Fruit fly (Drosophila melanogaster) whole organism, prepupa: ENCODE results near the gene CG34135.
A peak's percentile ranks its signal among the peaks of the same experiment; 100 is the strongest.

Experiments used
- Blimp-1 ChIP-seq: fragments of 200-800 bp; sonication (Bioruptor generic); optimal IDR thresholded peaks from 3 replicates; lab custom pipeline; 2017; ENCODE audit warnings: missing biosample characterization, missing genetic modification characterization, mild to moderate bottlenecking, moderate library complexity, missing genetic modification reagents
- CG10669 ChIP-seq: fragments of 200-800 bp; sonication (Bioruptor generic); optimal IDR thresholded peaks from 3 replicates; lab custom pipeline; 2018; ENCODE audit warnings: missing biosample characterization, mild to moderate bottlenecking, missing genetic modification characterization, moderate library complexity
- CG11762 ChIP-seq: fragments of 200-800 bp; sonication (Bioruptor generic); optimal IDR thresholded peaks from 3 replicates; lab custom pipeline; 2016; ENCODE audit warnings: missing biosample characterization, missing genetic modification characterization; ENCODE audit not compliant: insufficient read depth
- CG15336 ChIP-seq: fragments of 200-800 bp; sonication (Bioruptor generic); IDR thresholded peaks from 2 replicates; pipeline ENCODE4 v1.3.6; 2022; ENCODE audit warnings: missing biosample characterization, missing genetic modification characterization
- CG16779 ChIP-seq: fragments of 200-800 bp; sonication (Bioruptor generic); optimal IDR thresholded peaks from 3 replicates; lab custom pipeline; 2017; ENCODE audit warnings: missing biosample characterization, mild to moderate bottlenecking, missing genetic modification characterization
- CG3032 ChIP-seq: fragments of 200-800 bp; optimal IDR thresholded peaks from 2 replicates; lab custom pipeline; 2019; ENCODE audit warnings: missing biosample characterization, mild to moderate bottlenecking, missing genetic modification characterization, moderate library complexity
- CG31627 ChIP-seq: fragments of 200-800 bp; sonication (Bioruptor generic); optimal IDR thresholded peaks from 3 replicates; lab custom pipeline; 2016; ENCODE audit warnings: missing biosample characterization, missing genetic modification characterization
- CG34406 ChIP-seq: fragments of 200-800 bp; sonication (Bioruptor generic); optimal IDR thresholded peaks from 3 replicates; lab custom pipeline; 2016; ENCODE audit warnings: missing biosample characterization, missing genetic modification characterization
- CG6163 ChIP-seq: fragments of 200-800 bp; sonication (Bioruptor generic); IDR thresholded peaks from 3 replicates; pipeline ENCODE4 v1.3.6; 2022; ENCODE audit warnings: missing biosample characterization, missing genetic modification characterization
- CG6792 ChIP-seq: fragments of 200-800 bp; sonication (Bioruptor generic); optimal IDR thresholded peaks from 3 replicates; lab custom pipeline; 2016; ENCODE audit warnings: missing biosample characterization, missing genetic modification characterization
- CG6854 ChIP-seq: fragments of 200-800 bp; sonication (Bioruptor generic); optimal IDR thresholded peaks from 2 replicates; lab custom pipeline; 2017; ENCODE audit warnings: missing biosample characterization, mild to moderate bottlenecking, missing genetic modification characterization
- CG8319 ChIP-seq: fragments of 200-800 bp; sonication (Bioruptor generic); optimal IDR thresholded peaks from 3 replicates; lab custom pipeline; 2016; ENCODE audit warnings: missing biosample characterization, missing genetic modification characterization
- Eip75B ChIP-seq: fragments of 200-800 bp; sonication (Bioruptor generic); optimal IDR thresholded peaks from 3 replicates; lab custom pipeline; 2016; ENCODE audit warnings: missing biosample characterization, missing genetic modification characterization
- Eip78C ChIP-seq: fragments of 200-800 bp; sonication (Bioruptor generic); peaks from one replicate; lab custom pipeline; 2016; ENCODE audit warnings: missing biosample characterization, missing genetic modification characterization
- Hr39 ChIP-seq: fragments of 200-800 bp; sonication (Bioruptor generic); optimal IDR thresholded peaks from 2 replicates; lab custom pipeline; 2016; ENCODE audit warnings: missing biosample characterization, missing genetic modification characterization
- Hr4 ChIP-seq: fragments of 200-800 bp; sonication (Bioruptor generic); optimal IDR thresholded peaks from 3 replicates; lab custom pipeline; 2016; ENCODE audit warnings: missing biosample characterization, missing genetic modification characterization
- Met ChIP-seq: fragments of 200-800 bp; sonication (Bioruptor generic); optimal IDR thresholded peaks from 3 replicates; lab custom pipeline; 2016; ENCODE audit warnings: missing biosample characterization, missing genetic modification characterization
- OdsH ChIP-seq: fragments of 200-800 bp; sonication (Bioruptor generic); optimal IDR thresholded peaks from 3 replicates; lab custom pipeline; 2016; ENCODE audit warnings: missing biosample characterization, missing genetic modification characterization
- Smox ChIP-seq: fragments of 200-800 bp; sonication (Bioruptor generic); optimal IDR thresholded peaks from 3 replicates; lab custom pipeline; 2016; ENCODE audit warnings: missing biosample characterization, missing genetic modification characterization
- Sox102F ChIP-seq: fragments of 200-800 bp; sonication (Bioruptor generic); optimal IDR thresholded peaks from 2 replicates; lab custom pipeline; 2016; ENCODE audit warnings: missing biosample characterization, mild to moderate bottlenecking, missing genetic modification characterization
- Sox14 ChIP-seq: fragments of 200-800 bp; sonication (Bioruptor generic); optimal IDR thresholded peaks from 3 replicates; lab custom pipeline; 2016; ENCODE audit warnings: missing biosample characterization, missing genetic modification characterization
- achi ChIP-seq: fragments of 200-800 bp; sonication (Bioruptor generic); optimal IDR thresholded peaks from 3 replicates; lab custom pipeline; 2016; ENCODE audit warnings: missing biosample characterization, missing genetic modification characterization
- acj6 ChIP-seq: fragments of 200-800 bp; sonication (Bioruptor generic); optimal IDR thresholded peaks from 3 replicates; lab custom pipeline; 2016; ENCODE audit warnings: missing biosample characterization, missing genetic modification characterization
- dac ChIP-seq: fragments of 200-800 bp; sonication (Bioruptor generic); optimal IDR thresholded peaks from 2 replicates; lab custom pipeline; 2017; ENCODE audit warnings: missing biosample characterization, mild to moderate bottlenecking, missing genetic modification characterization
- dsx ChIP-seq: fragments of 200-800 bp; optimal IDR thresholded peaks from 3 replicates; lab custom pipeline; 2019; ENCODE audit warnings: missing biosample characterization, mild to moderate bottlenecking, missing genetic modification characterization, moderate library complexity; ENCODE audit not compliant: poor library complexity, severe bottlenecking
- eg ChIP-seq: fragments of 200-800 bp; sonication (Bioruptor generic); IDR thresholded peaks from 3 replicates; pipeline ENCODE4 v1.3.6; 2022; ENCODE audit warnings: missing biosample characterization, missing genetic modification characterization
- esn ChIP-seq: fragments of 200-800 bp; sonication (Bioruptor generic); optimal IDR thresholded peaks from 2 replicates; lab custom pipeline; 2016; ENCODE audit warnings: missing biosample characterization, mild to moderate bottlenecking, missing genetic modification characterization, moderate library complexity
- fd59A ChIP-seq: fragments of 200-800 bp; sonication (Bioruptor generic); optimal IDR thresholded peaks from 2 replicates; lab custom pipeline; 2017; ENCODE audit warnings: missing biosample characterization, mild to moderate bottlenecking, missing genetic modification characterization, missing genetic modification reagents
- fd85E ChIP-seq: fragments of 200-800 bp; sonication (Bioruptor generic); optimal IDR thresholded peaks from 3 replicates; lab custom pipeline; 2016; ENCODE audit warnings: missing biosample characterization, missing genetic modification characterization
- net ChIP-seq: fragments of 200-800 bp; sonication (Bioruptor generic); optimal IDR thresholded peaks from 3 replicates; lab custom pipeline; 2016; ENCODE audit warnings: missing biosample characterization, missing genetic modification characterization
- pdm3 ChIP-seq: fragments of 200-800 bp; sonication (Bioruptor generic); optimal IDR thresholded peaks from 3 replicates; lab custom pipeline; 2016; ENCODE audit warnings: missing biosample characterization, missing genetic modification characterization
- svp ChIP-seq: fragments of 200-800 bp; sonication (Bioruptor generic); peaks from one replicate; lab custom pipeline; 2016; ENCODE audit warnings: missing biosample characterization, missing genetic modification characterization
- vri ChIP-seq: fragments of 200-800 bp; sonication (Bioruptor generic); optimal IDR thresholded peaks from 3 replicates; lab custom pipeline; 2016; ENCODE audit warnings: missing biosample characterization, mild to moderate bottlenecking, missing genetic modification characterization

CG34135 gene

dm6 chr3R:8731597-8732263, 36.3 kb downstream of the CG34135 start, which contains the start of the genes M1BP and CG8202 (continued):
- TF ChIP-seq Blimp-1 (GFP tag; lab: Kevin White, UChicago): peak; percentile 77
- peak; percentile 92 for TF ChIP-seq CG34406
- TF ChIP-seq CG6792 (GFP tag; lab: Kevin White, UChicago): peak; percentile 85
- TF ChIP-seq CG3032: peak; percentile 91
- no peak for TF ChIP-seq Eip75B (GFP tag; lab: Kevin White, UChicago)
- peak; percentile 94 for TF ChIP-seq achi (GFP tag; lab: Kevin White, UChicago)
- TF ChIP-seq Hr39: peak; percentile 77
- no peak for TF ChIP-seq Hr4 (GFP tag; lab: Kevin White, UChicago)
- TF ChIP-seq dac (GFP tag; lab: Kevin White, UChicago): peak; percentile 56
- no peak for TF ChIP-seq Smox (GFP tag; lab: Kevin White, UChicago)
- peak; percentile 83 for TF ChIP-seq dsx
- no peak for TF ChIP-seq CG16779 (tag; lab: Kevin White, UChicago)
- peak; percentile 76 for TF ChIP-seq CG31627 (GFP tag; lab: Kevin White, UChicago)
- peak; percentile 79 for TF ChIP-seq CG8319 (GFP tag; lab: Kevin White, UChicago)
- TF ChIP-seq vri (GFP tag; lab: Kevin White, UChicago): peak; percentile 54
- TF ChIP-seq, all 60 proteins: peak for 39

DNA sequence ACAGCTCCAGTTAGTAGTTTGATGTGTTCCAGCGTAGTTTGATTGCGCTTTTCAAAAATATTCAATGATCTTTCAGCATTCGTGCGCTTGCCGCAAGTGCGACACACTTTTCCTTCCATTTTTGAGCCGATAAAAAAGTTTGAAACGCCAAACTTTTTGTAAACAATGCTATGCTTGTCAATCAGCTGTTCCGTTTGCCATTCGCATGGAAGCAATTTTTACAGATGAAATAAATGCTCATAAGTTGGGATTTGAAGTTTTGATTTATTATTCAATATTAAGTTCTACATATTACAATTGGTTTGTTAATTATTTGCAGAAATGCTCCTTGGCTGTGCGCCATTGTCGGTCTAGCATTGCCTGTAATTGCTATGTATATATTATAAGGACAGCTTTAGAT, 38.4 kb downstream of the CG34135 start, which contains the start of gene ranshi:
ranshi (minus strand) TSS at position 152 of the 400 bp plus-strand sequence.
- TF ChIP-seq CG15336 (GFP tag; lab: Robert Waterston, UW) (no peak), fd59A (no peak), CG6163 (GFP tag; lab: Robert Waterston, UW) (no peak)

DNA sequence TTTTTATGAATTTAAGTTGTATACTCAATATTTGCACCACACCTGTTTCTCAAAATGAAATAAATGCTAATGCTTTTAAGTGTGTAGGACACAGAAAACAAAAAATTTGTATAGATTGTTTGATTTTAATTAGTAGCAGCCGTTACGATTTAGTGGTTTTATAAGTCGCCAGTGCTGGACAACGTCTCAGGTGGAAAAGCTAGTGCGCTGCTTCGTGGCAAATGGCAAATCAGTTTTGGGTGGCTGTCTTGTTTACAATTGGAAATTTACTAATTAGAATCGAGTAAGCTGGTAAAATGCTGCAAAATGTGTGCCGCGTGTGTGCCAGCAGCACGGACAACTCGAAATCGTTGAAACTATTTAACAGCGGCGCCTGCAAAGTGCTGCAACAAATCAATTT, 41.4 kb downstream of the CG34135 start, which contains the start of gene CG8159:
CG8159 (plus strand) TSS at position 223 of the 400 bp plus-strand sequence.
- TF ChIP-seq eg (no peak), esn (GFP tag; lab: Kevin White, UChicago) (peak; percentile 25)

- TF ChIP-seq svp (GFP tag; lab: Kevin White, UChicago): no peak
- TF ChIP-seq, all 60 proteins: peak for 0
These were observed 42.8 kb downstream of the CG34135 start, which contains the start of gene ouib for dm6 chr3R:8725179-8725578. TSS of gene ouib (plus strand) at chr3R:8725479.

DNA sequence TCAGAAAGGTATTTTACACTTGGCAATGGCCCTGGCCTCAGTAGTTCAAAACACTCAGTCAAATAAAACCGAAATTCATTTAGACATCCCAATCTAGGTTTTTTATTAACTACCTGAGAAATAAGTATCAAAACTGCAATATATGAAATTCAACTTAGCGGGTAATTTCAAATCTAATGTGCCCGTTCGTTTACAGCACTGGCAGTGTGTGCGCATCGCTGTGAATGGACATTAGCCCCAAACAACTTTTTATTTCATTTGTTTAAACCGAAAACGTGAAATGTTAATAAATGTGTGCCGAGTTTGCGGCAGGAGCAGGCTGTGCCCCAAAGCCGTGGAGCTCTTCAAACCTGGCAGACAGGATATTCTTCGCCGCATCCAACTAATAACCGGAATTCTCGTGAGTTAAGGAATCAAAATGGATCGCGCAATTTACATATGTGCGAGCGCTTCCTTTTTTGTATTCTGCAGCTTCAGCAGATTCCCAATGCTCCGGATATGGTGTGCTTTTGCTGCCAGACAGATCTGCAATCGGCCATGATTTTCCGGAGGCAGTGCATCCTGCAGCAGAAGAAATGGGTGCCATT, 44.9 kb downstream of the CG34135 start, which contains the start of gene nom:
nom (plus strand) TSS at position 213 of the 587 bp plus-strand sequence.
- no peak for TF ChIP-seq acj6 (GFP tag; lab: Kevin White, UChicago)
- TF ChIP-seq CG6854 (GFP tag; lab: Kevin White, UChicago): no peak
- no peak for TF ChIP-seq CG10669
- TF ChIP-seq Sox14: no peak
- TF ChIP-seq CG34406: no peak
- no peak for TF ChIP-seq CG11762
- TF ChIP-seq fd85E: no peak
- no peak for TF ChIP-seq Eip78C (GFP tag; lab: Kevin White, UChicago)
- TF ChIP-seq Met: no peak
- no peak for TF ChIP-seq OdsH (GFP tag; lab: Kevin White, UChicago)
- TF ChIP-seq pdm3: no peak
- no peak for TF ChIP-seq Sox102F

dm6 chr3R:8721071-8721470, 46.9 kb downstream of the CG34135 start, which contains the start of gene CG8136:
TSS of gene CG8136 (plus strand) at chr3R:8721371.
- no peak for TF ChIP-seq CG15336 (GFP tag; lab: Robert Waterston, UW)
- TF ChIP-seq Eip78C (GFP tag; lab: Kevin White, UChicago): no peak
- TF ChIP-seq CG11762: no peak
- TF ChIP-seq CG31627 (GFP tag; lab: Kevin White, UChicago): no peak
- TF ChIP-seq net (GFP tag; lab: Kevin White, UChicago): no peak
